Fruit fly (Drosophila melanogaster) whole organism, adult: ENCODE measurements around the gene CG12746.

Experiments used
- CG11617 ChIP-seq: fragments of 200-800 bp; sonication (Bioruptor generic); optimal IDR thresholded peaks from 2 replicates; lab custom pipeline; 2017; ENCODE audit warnings: mild to moderate bottlenecking, missing biosample characterization, missing genetic modification reagents, missing genetic modification characterization
- CG12768 ChIP-seq: fragments of 200-800 bp; sonication (Bioruptor generic); optimal IDR thresholded peaks from 2 replicates; lab custom pipeline; 2017; ENCODE audit warnings: missing biosample characterization, missing genetic modification characterization, mild to moderate bottlenecking, moderate library complexity, missing genetic modification reagents
- CG14711 ChIP-seq: fragments of 200-800 bp; sonication (Bioruptor generic); optimal IDR thresholded peaks from 2 replicates; lab custom pipeline; 2018; ENCODE audit warnings: missing biosample characterization, mild to moderate bottlenecking, missing genetic modification characterization, moderate library complexity
- CG1620 ChIP-seq: fragments of 200-800 bp; sonication (Bioruptor generic); optimal IDR thresholded peaks from 2 replicates; lab custom pipeline; 2016; ENCODE audit warnings: missing biosample characterization, missing genetic modification characterization
- CG33017 ChIP-seq: fragments of 200-800 bp; sonication (Bioruptor generic); optimal IDR thresholded peaks from 2 replicates; lab custom pipeline; 2018; ENCODE audit warnings: missing biosample characterization, mild to moderate bottlenecking, missing genetic modification characterization, moderate library complexity
- CG5204 ChIP-seq: fragments of 200-800 bp; sonication (Bioruptor generic); optimal IDR thresholded peaks from 2 replicates; lab custom pipeline; 2016; ENCODE audit warnings: missing biosample characterization, missing genetic modification characterization
- CG7045 ChIP-seq: fragments of 200-800 bp; sonication (Bioruptor generic); optimal IDR thresholded peaks from 2 replicates; lab custom pipeline; 2017; ENCODE audit warnings: missing biosample characterization, mild to moderate bottlenecking, missing genetic modification characterization
- CG7101 ChIP-seq: fragments of 200-800 bp; sonication (Bioruptor generic); optimal IDR thresholded peaks from 2 replicates; lab custom pipeline; 2018; ENCODE audit warnings: missing biosample characterization, mild to moderate bottlenecking, missing genetic modification characterization, moderate library complexity
- Clk ChIP-seq: fragments of 200-800 bp; sonication (Bioruptor generic); optimal IDR thresholded peaks from 2 replicates; lab custom pipeline; 2017; ENCODE audit warnings: missing biosample characterization, missing genetic modification characterization
- Crg-1 ChIP-seq: fragments of 200-800 bp; sonication (Bioruptor generic); optimal IDR thresholded peaks from 2 replicates; lab custom pipeline; 2016; ENCODE audit warnings: missing biosample characterization, missing genetic modification characterization
- Hr96 ChIP-seq: fragments of 200-800 bp; sonication (Bioruptor generic); optimal IDR thresholded peaks from 2 replicates; lab custom pipeline; 2016; ENCODE audit warnings: missing biosample characterization, missing genetic modification characterization
- Mnt ChIP-seq: fragments of 200-800 bp; sonication (Bioruptor generic); optimal IDR thresholded peaks from 2 replicates; lab custom pipeline; 2016; ENCODE audit warnings: missing biosample characterization, mild to moderate bottlenecking, missing genetic modification characterization
- bab1 ChIP-seq: fragments of 200-800 bp; sonication (Bioruptor generic); optimal IDR thresholded peaks from 3 replicates; lab custom pipeline; 2019; ENCODE audit warnings: missing biosample characterization, mild to moderate bottlenecking, missing genetic modification characterization, moderate library complexity
- cic ChIP-seq: fragments of 200-800 bp; sonication (Bioruptor generic); optimal IDR thresholded peaks from 2 replicates; lab custom pipeline; 2017; ENCODE audit warnings: missing biosample characterization, mild to moderate bottlenecking, missing genetic modification characterization, moderate library complexity
- cnc ChIP-seq, 2 experiments: fragments of >200 bp; optimal IDR thresholded peaks; 2 replicates each; lab custom pipeline; 2017
- kay ChIP-seq: fragments of 200-800 bp; sonication (Bioruptor generic); peaks from one replicate; lab custom pipeline; 2016; ENCODE audit warnings: missing biosample characterization, missing genetic modification characterization, borderline replicate concordance
- ovo ChIP-seq: fragments of 200-800 bp; sonication (Bioruptor generic); optimal IDR thresholded peaks from 2 replicates; lab custom pipeline; 2016; ENCODE audit warnings: missing biosample characterization, missing genetic modification characterization
- pad ChIP-seq: fragments of 200-800 bp; sonication (Bioruptor generic); optimal IDR thresholded peaks from 3 replicates; lab custom pipeline; 2017; ENCODE audit warnings: missing biosample characterization, missing genetic modification characterization, mild to moderate bottlenecking, moderate library complexity, missing genetic modification reagents
- tj ChIP-seq: fragments of 200-800 bp; sonication (Bioruptor generic); optimal IDR thresholded peaks from 3 replicates; lab custom pipeline; 2017; ENCODE audit warnings: missing biosample characterization, mild to moderate bottlenecking, missing genetic modification characterization, moderate library complexity
- toe ChIP-seq: fragments of 200-800 bp; sonication (Bioruptor generic); optimal IDR thresholded peaks from 2 replicates; lab custom pipeline; 2016; ENCODE audit warnings: missing biosample characterization, missing genetic modification characterization

CG12746 gene

dm6 chr3R:5554082-5554481 lies 10.6 kb upstream of the CG12746 start, which contains the start of gene Pcmt:
Gene Pcmt, minus strand, starts transcription at chr3R:5554316.
- TF ChIP-seq kay (GFP tag; lab: Kevin White, UChicago), result no peak
- TF ChIP-seq cic (GFP tag; lab: Kevin White, UChicago), result no peak
- no peak for TF ChIP-seq CG5204 (GFP tag; lab: Kevin White, UChicago)
- TF ChIP-seq CG1620 (GFP tag; lab: Kevin White, UChicago), result no peak
- TF ChIP-seq CG7101 (tag; lab: Kevin White, UChicago), result no peak
- no peak for TF ChIP-seq CG14711
- TF ChIP-seq Clk (GFP tag; lab: Kevin White, UChicago), result no peak
- TF ChIP-seq bab1 (GFP tag; lab: Kevin White, UChicago), result no peak

dm6 chr3R:5554852-5555251 lies 9.8 kb upstream of the CG12746 start, which contains the start of gene Snm1:
Gene Snm1, plus strand, starts transcription at chr3R:5555084.
- TF ChIP-seq CG1620 (GFP tag; lab: Kevin White, UChicago) (no peak), CG11617 (GFP tag; lab: Kevin White, UChicago) (no peak), toe (GFP tag; lab: Kevin White, UChicago) (no peak), CG12768 (no peak), kay (GFP tag; lab: Kevin White, UChicago) (no peak), pad (no peak), Crg-1 (GFP tag; lab: Kevin White, UChicago) (no peak), tj (no peak)

- TF ChIP-seq CG11617 (GFP tag; lab: Kevin White, UChicago) (no peak), CG14711 (no peak), Mnt (GFP tag; lab: Kevin White, UChicago) (no peak), ovo (no peak), cic (GFP tag; lab: Kevin White, UChicago) (no peak), Crg-1 (GFP tag; lab: Kevin White, UChicago) (no peak), toe (GFP tag; lab: Kevin White, UChicago) (no peak), Clk (GFP tag; lab: Kevin White, UChicago) (no peak), cnc (optimal IDR thresholded peaks at IDR 0.05; lab: Kevin White, UChicago) (no peak), CG1620 (GFP tag; lab: Kevin White, UChicago) (no peak)
Observed at dm6 chr3R:5562956-5563355, 1.7 kb upstream of the CG12746 start.

DNA sequence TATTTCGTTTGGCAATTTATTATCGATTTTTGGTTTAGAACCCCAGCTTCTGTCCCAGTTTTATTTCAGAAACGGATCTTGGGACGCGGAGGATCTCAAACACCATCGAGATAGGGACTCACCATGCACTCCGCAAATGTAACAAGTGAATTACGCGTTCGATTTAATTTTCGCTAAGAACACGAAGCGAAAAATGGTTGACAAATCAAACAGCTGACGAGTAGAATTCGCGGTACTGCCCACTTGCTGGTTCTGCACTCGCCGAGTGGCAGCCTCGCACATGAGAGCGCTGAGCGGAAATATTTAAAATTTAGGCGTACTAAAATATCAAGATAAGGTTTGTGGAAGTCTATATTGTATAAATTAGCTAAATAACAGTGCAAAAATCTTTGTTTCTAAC lies 1.2 kb upstream of the CG12746 start, which contains the start of gene Pi4KIIalpha:
Pi4KIIalpha (minus strand) TSS at position 233 of the 400 bp plus-strand sequence.
- no peak for TF ChIP-seq cnc (optimal IDR thresholded peaks at IDR 0.05; lab: Kevin White, UChicago)
- no peak for TF ChIP-seq toe (GFP tag; lab: Kevin White, UChicago)
- TF ChIP-seq Crg-1 (GFP tag; lab: Kevin White, UChicago), result no peak
- no peak for TF ChIP-seq Clk (GFP tag; lab: Kevin White, UChicago)
- no peak for TF ChIP-seq Hr96 (GFP tag; lab: Kevin White, UChicago)
- no peak for TF ChIP-seq pad
- TF ChIP-seq tj, result peak; percentile 58
- no peak for TF ChIP-seq CG12768
- TF ChIP-seq bab1 (GFP tag; lab: Kevin White, UChicago), result peak; percentile 50
- no peak for TF ChIP-seq CG11617 (GFP tag; lab: Kevin White, UChicago)
- no peak for TF ChIP-seq CG1620 (GFP tag; lab: Kevin White, UChicago)
- no peak for TF ChIP-seq ovo
- TF ChIP-seq CG7101 (tag; lab: Kevin White, UChicago), result no peak
- TF ChIP-seq cic (GFP tag; lab: Kevin White, UChicago), result peak; percentile 21
- peak; percentile 62 for TF ChIP-seq Mnt (GFP tag; lab: Kevin White, UChicago)
- TF ChIP-seq CG7045 (GFP tag; lab: Kevin White, UChicago), result no peak

dm6 chr3R:5565623-5566022 lies 958 bp downstream of the CG12746 start:
- peak; percentile 80 for TF ChIP-seq CG11617 (GFP tag; lab: Kevin White, UChicago)
- TF ChIP-seq CG33017 (tag; lab: Kevin White, UChicago), result peak; percentile 91
- TF ChIP-seq Hr96 (GFP tag; lab: Kevin White, UChicago), result peak; percentile 69
- peak; percentile 89 for TF ChIP-seq CG7101 (tag; lab: Kevin White, UChicago)
- TF ChIP-seq Mnt (GFP tag; lab: Kevin White, UChicago), result peak; percentile 68
- TF ChIP-seq kay (GFP tag; lab: Kevin White, UChicago), result no peak
- peak; percentile 87 for TF ChIP-seq CG12768
- peak; percentile 35 for TF ChIP-seq tj
- TF ChIP-seq cic (GFP tag; lab: Kevin White, UChicago), result peak; percentile 88
- no peak for TF ChIP-seq CG1620 (GFP tag; lab: Kevin White, UChicago)
- TF ChIP-seq ovo, result no peak
- peak; percentile 56 for TF ChIP-seq pad
- TF ChIP-seq CG5204 (GFP tag; lab: Kevin White, UChicago), result no peak
- peak; percentile 87 for TF ChIP-seq CG7045 (GFP tag; lab: Kevin White, UChicago)
- no peak for TF ChIP-seq Crg-1 (GFP tag; lab: Kevin White, UChicago)
- peak; percentile 62 for TF ChIP-seq bab1 (GFP tag; lab: Kevin White, UChicago)
- peak in 1 of 2 experiments; percentile 9 for TF ChIP-seq cnc (optimal IDR thresholded peaks at IDR 0.05; lab: Kevin White, UChicago)
- no peak for TF ChIP-seq toe (GFP tag; lab: Kevin White, UChicago)
- TF ChIP-seq Clk (GFP tag; lab: Kevin White, UChicago), result peak; percentile 71
- TF ChIP-seq CG14711, result peak; percentile 89

- TF ChIP-seq tj (peak; percentile 57), Hr96 (GFP tag; lab: Kevin White, UChicago) (peak; percentile 64), toe (GFP tag; lab: Kevin White, UChicago) (no peak), Mnt (GFP tag; lab: Kevin White, UChicago) (peak; percentile 77), CG14711 (peak; percentile 65), CG11617 (GFP tag; lab: Kevin White, UChicago) (peak; percentile 66), CG12768 (peak; percentile 44), CG7101 (tag; lab: Kevin White, UChicago) (peak; percentile 70), ovo (peak; percentile 69), CG1620 (GFP tag; lab: Kevin White, UChicago) (peak; percentile 81), Clk (GFP tag; lab: Kevin White, UChicago) (peak; percentile 44), CG7045 (GFP tag; lab: Kevin White, UChicago) (peak; percentile 36), cnc (optimal IDR thresholded peaks at IDR 0.05; lab: Kevin White, UChicago) (no peak), cic (GFP tag; lab: Kevin White, UChicago) (peak; percentile 13), bab1 (GFP tag; lab: Kevin White, UChicago) (peak; percentile 85), Crg-1 (GFP tag; lab: Kevin White, UChicago) (no peak), CG5204 (GFP tag; lab: Kevin White, UChicago) (no peak), kay (GFP tag; lab: Kevin White, UChicago) (no peak), CG33017 (tag; lab: Kevin White, UChicago) (peak; percentile 35), pad (peak; percentile 42)
Observed at dm6 chr3R:5568590-5568989, 3.9 kb downstream of the CG12746 start, which contains the start of the genes CG2931 and Rheb. Gene CG2931, minus strand, starts transcription at chr3R:5568615. Gene Rheb, plus strand, starts transcription at chr3R:5568921.
